Fruit fly (Drosophila melanogaster): ENCODE measurements around the gene CG8003.

CG8003 gene

dm6 chr3L:10664511-10665062, 3.3 kb downstream of the CG8003 start, which contains the start of gene simj (continued):
- peak; percentile 7; the same call in 1 of the 2 replicates for TF ChIP-seq crol (GFP tag; IDR thresholded peaks at IDR 0.05)
- TF ChIP-seq CG7556 (GFP tag; optimal IDR thresholded peaks at IDR 0.05): no peak
- TF ChIP-seq CG17829 (tag; optimal IDR thresholded peaks at IDR 0.05): peak; percentile 84
- peak; percentile 6 for TF ChIP-seq CG15696 (tag; optimal IDR thresholded peaks at IDR 0.05)
- TF ChIP-seq klu (GFP tag; IDR thresholded peaks at IDR 0.05): no peak
- TF ChIP-seq CG10274 (GFP tag; optimal IDR thresholded peaks at IDR 0.05): no peak
- TF ChIP-seq crp (GFP tag; optimal IDR thresholded peaks at IDR 0.05): peak in 1 of 2 experiments; percentile 63
- no peak for TF ChIP-seq Elba2 (GFP tag; optimal IDR thresholded peaks at IDR 0.05)
- no peak for TF ChIP-seq fd102C (GFP tag; optimal IDR thresholded peaks at IDR 0.05)
- no peak for TF ChIP-seq CG11560 (tag; IDR thresholded peaks at IDR 0.05)
- TF ChIP-seq Hr39 (optimal IDR thresholded peaks at IDR 0.05): no peak
- peak; percentile 94 for TF ChIP-seq Opbp (GFP tag; IDR thresholded peaks at IDR 0.05; ENCODE audit: partially characterized antibody)
- TF ChIP-seq HLH3B (GFP tag; IDR thresholded peaks at IDR 0.05): no peak; the same call in 1 of the 2 replicates
- 0 out of 3 replicates have a peak, but pooled peaks have one; percentile 9 for TF ChIP-seq dysf (GFP tag; IDR thresholded peaks at IDR 0.05)
- no peak for TF ChIP-seq bab2 (GFP tag; optimal IDR thresholded peaks at IDR 0.05)
- peak; percentile 46 for TF ChIP-seq CG12219 (GFP tag; optimal IDR thresholded peaks at IDR 0.05)
- TF ChIP-seq Oli (tag; optimal IDR thresholded peaks at IDR 0.05): no peak
- TF ChIP-seq CG14441 (GFP tag; IDR thresholded peaks at IDR 0.05): peak; percentile 17; the same call in 1 of the 2 replicates
- no peak for TF ChIP-seq CG31388 (GFP tag; optimal IDR thresholded peaks at IDR 0.05)
- TF ChIP-seq MESR4 (GFP tag; optimal IDR thresholded peaks at IDR 0.05): peak; percentile 68
- peak; percentile 22 for TF ChIP-seq tx (GFP tag; optimal IDR thresholded peaks at IDR 0.05)
- TF ChIP-seq vvl (GFP tag; IDR thresholded peaks at IDR 0.05): peak; percentile 77
- peak in 1 of 2 experiments; percentile 12 for TF ChIP-seq Trl (optimal IDR thresholded peaks at IDR 0.05)
- peak; percentile 63 for TF ChIP-seq Trl (GFP tag; optimal IDR thresholded peaks at IDR 0.05)
- TF ChIP-seq CG13123 (GFP tag; optimal IDR thresholded peaks at IDR 0.05): no peak
- TF ChIP-seq ERR (GFP tag; optimal IDR thresholded peaks at IDR 0.05): peak; percentile 67
- peak; percentile 80; the same call in 1 of the 3 replicates for TF ChIP-seq Dbx (GFP tag; IDR thresholded peaks at IDR 0.05)
- peak; percentile 72; the same call in 2 of the 3 replicates for TF ChIP-seq HLH4C (GFP tag; IDR thresholded peaks at IDR 0.05; ENCODE audit: partially characterized antibody)
- TF ChIP-seq ems (GFP tag; optimal IDR thresholded peaks at IDR 0.05): no peak
- TF ChIP-seq Myb (GFP tag; optimal IDR thresholded peaks at IDR 0.05): peak; percentile 50
- peak; percentile 48 for TF ChIP-seq D19A (tag; optimal IDR thresholded peaks at IDR 0.05)
- no peak for TF ChIP-seq CG3847 (GFP tag; IDR thresholded peaks at IDR 0.05)
- peak; percentile 89 for TF ChIP-seq CG1603 (tag; optimal IDR thresholded peaks at IDR 0.05)
- no peak for TF ChIP-seq org-1 (GFP tag; optimal IDR thresholded peaks at IDR 0.05)
- no peak for TF ChIP-seq sisA (GFP tag; IDR thresholded peaks at IDR 0.05)
- TF ChIP-seq nmo (GFP tag; optimal IDR thresholded peaks at IDR 0.05): peak; percentile 60
- peak; percentile 94 for TF ChIP-seq CG9797 (GFP tag; optimal IDR thresholded peaks at IDR 0.05)
- no peak for TF ChIP-seq kay (GFP tag; optimal IDR thresholded peaks at IDR 0.05)
- peak; percentile 16 for TF ChIP-seq CG17912 (GFP tag; optimal IDR thresholded peaks at IDR 0.05)
- TF ChIP-seq grau (tag; optimal IDR thresholded peaks at IDR 0.05): peak; percentile 52
- TF ChIP-seq CG31365 (tag; optimal IDR thresholded peaks at IDR 0.05): peak; percentile 58
- TF ChIP-seq cas (GFP tag; IDR thresholded peaks at IDR 0.05): no peak
- TF ChIP-seq Neu2 (GFP tag; optimal IDR thresholded peaks at IDR 0.05; ENCODE audit: borderline replicate concordance): no peak
- TF ChIP-seq Vsx1 (GFP tag; optimal IDR thresholded peaks at IDR 0.05): no peak
- TF ChIP-seq pfk (GFP tag; optimal IDR thresholded peaks at IDR 0.05): peak; percentile 41
- no peak for TF ChIP-seq CG2889 (GFP tag; IDR thresholded peaks at IDR 0.05)
- no peak for TF ChIP-seq prd (optimal IDR thresholded peaks at IDR 0.05)
- 0 out of 3 replicates have a peak, but pooled peaks have one; percentile 8 for TF ChIP-seq prd (GFP tag; IDR thresholded peaks at IDR 0.05)
- TF ChIP-seq NFAT (GFP tag; IDR thresholded peaks at IDR 0.05): peak; percentile 68; the same call in 1 of the 2 replicates
- TF ChIP-seq gsb (GFP tag; IDR thresholded peaks at IDR 0.05): no peak
- no peak for TF ChIP-seq CG14965 (GFP tag; optimal IDR thresholded peaks at IDR 0.05; ENCODE audit: borderline replicate concordance)

All from whole organism, embryonic.